Fruit fly (Drosophila melanogaster) whole organism, prepupa: ENCODE results near the gene Esyt2.

Source experiments
- acj6 ChIP-seq: fragments of 200-800 bp; sonication (Bioruptor generic); optimal IDR thresholded peaks from 3 replicates; lab custom pipeline; 2016; ENCODE audit warnings: missing biosample characterization, missing genetic modification characterization
- lz ChIP-seq: fragments of 200-800 bp; sonication (Bioruptor generic); optimal IDR thresholded peaks from 3 replicates; lab custom pipeline; 2016; ENCODE audit warnings: missing biosample characterization, missing genetic modification characterization

DNA sequence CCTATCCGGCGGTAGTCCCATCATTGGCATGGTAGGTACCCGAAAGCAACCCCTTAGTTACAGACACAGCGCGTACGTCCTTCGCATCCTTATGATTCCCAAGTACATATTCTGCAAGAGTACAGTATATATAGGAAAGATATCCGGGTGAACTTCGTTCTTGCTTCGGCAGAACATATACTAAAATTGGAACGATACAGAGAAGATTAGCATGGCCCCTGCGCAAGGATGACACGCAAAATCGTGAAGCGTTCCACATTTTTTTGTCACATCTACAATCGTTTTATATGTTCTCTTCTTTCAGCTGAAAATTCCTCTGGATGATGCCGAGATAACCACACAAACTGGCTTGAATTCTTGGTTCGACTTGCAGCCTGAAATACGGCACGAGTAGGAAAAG is 11.4 kb downstream of the Esyt2 start:
- no peak for TF ChIP-seq lz (GFP tag; lab: Kevin White, UChicago)
- TF ChIP-seq acj6 (GFP tag; lab: Kevin White, UChicago): no peak
